Fruit fly (Drosophila melanogaster): ENCODE measurements around the gene Hip1.

The Hip1 gene

DNA sequence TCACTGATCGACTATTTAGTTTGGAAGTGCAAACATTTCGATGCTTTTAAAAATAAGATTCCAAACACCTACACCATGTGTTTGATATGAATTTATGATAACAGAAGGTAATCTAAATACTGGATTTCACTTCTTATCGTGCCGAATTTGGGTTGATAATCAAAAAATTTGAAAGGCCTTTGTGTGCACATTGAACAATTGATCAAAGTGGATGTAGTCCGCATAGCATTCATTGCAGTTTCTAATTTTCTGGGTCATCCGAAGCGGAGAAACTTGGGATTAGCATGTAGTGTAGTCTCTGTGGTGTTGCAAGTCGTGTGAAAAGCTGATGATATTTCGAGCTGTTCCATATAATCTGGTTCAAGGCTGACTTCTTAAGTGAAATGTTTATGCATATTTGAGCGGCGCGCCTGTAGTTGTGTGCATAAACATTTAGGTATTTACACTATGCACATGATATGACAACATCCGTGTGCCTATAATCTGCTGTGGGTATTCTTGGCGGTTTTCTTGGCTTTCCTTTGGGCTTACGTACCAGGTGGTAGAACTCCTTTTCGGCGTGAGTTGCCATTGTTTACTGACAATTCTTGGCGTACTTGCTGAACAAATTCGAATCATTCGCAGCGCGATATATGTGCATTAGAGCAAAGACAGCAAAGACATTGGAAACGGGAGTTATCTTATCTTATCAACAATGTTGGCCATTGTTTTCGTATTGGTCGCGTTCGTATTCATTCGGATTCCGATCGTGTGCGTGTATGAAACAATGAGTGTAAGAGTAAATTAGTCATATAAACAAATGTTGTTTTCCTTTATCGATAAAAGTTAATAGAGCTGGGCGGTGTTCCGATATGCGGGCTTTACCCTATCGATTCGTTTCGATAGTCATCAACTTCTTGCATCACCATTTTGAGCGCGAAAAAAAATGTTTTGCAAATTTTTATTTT, at the start of gene Hip1:
TSS of gene Hip1 (minus strand) at position 834 of the 947 bp plus-strand sequence.
- no peak for TF ChIP-seq CG8632 (GFP tag; optimal IDR thresholded peaks at IDR 0.05)
- no peak for TF ChIP-seq Hr39 (GFP tag; optimal IDR thresholded peaks at IDR 0.05)
- no peak for TF ChIP-seq CG8119 (GFP tag; IDR thresholded peaks at IDR 0.05)
- TF ChIP-seq net (GFP tag; optimal IDR thresholded peaks at IDR 0.05) = no peak
- TF ChIP-seq CG34406 (GFP tag; optimal IDR thresholded peaks at IDR 0.05) = no peak
- TF ChIP-seq Hr4 (GFP tag; optimal IDR thresholded peaks at IDR 0.05) = no peak

DNA sequence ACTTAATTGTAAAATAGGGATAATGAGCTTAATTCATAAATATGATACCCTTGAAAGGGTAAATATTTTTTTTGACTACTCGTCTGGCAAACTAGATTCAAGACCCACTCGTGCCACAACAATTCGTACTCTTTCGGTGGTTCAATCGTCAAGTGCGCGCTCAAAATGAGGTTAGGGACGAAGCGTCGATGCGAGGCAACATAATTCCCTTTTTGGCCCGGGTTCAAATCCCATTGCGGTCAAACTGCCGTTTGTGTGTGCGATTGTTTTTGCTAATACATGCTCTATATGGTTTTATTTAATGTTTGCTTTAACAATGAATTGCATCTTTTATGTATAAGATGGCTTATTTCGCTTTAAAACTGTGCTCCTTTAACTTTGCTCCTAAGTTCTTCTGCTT, 42.4 kb upstream of the Hip1 start:
- TF ChIP-seq Hr39 (GFP tag; optimal IDR thresholded peaks at IDR 0.05) (no peak), CG10631 (GFP tag; optimal IDR thresholded peaks at IDR 0.05) (no peak), CG6854 (GFP tag; optimal IDR thresholded peaks at IDR 0.05) (no peak), cyc (GFP tag; optimal IDR thresholded peaks at IDR 0.05) (no peak), CG6276 (GFP tag; optimal IDR thresholded peaks at IDR 0.05) (no peak), CG15336 (GFP tag; IDR thresholded peaks at IDR 0.05) (peak; percentile 11; the same call in 1 of the 2 replicates)

DNA sequence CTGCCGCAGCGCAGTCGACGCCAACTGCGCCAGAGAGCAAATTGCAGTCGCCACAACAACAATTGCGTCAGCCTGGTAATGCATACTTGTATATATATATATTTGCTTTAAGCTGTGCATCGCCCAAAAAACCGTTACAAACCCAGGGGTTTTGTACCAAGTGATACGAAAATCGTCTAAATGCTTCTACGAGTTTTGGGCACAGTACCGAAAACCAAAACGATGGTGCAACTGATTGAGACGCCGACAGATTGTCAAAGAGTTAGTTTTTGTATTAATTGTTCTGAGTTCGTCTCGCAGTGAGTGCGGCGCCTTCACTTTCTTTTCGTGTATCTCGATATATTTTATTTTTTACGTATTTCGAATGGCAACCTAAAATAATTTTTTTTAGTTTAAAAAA, 41.4 kb upstream of the Hip1 start:
- TF ChIP-seq Lpt (GFP tag; optimal IDR thresholded peaks at IDR 0.05) (no peak), OdsH (GFP tag; optimal IDR thresholded peaks at IDR 0.05) (no peak), CG9139 (GFP tag; optimal IDR thresholded peaks at IDR 0.05) (no peak), Eip75B (GFP tag; optimal IDR thresholded peaks at IDR 0.05) (no peak), esn (GFP tag; optimal IDR thresholded peaks at IDR 0.05) (no peak)

DNA sequence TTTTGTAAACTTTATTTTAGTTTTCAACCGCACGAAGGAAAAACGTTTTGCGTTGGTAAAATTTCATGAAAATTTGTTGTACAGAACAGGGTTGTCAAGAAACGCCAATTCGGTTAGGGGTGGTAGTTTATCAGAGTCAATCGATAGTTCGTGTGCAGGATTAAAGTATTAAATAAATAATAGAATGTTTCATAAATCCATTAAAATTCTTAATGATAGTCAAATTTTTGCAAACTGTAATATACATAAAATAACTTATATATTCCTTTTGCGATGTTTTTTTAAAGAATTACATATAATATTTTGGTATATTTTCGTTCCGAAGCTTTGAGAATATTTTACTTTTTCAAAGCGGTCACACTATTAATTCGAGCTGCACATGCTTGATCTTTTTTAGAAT, 40.5 kb upstream of the Hip1 start, which contains the start of the genes Sf3a2 and CG42588:
TSS of gene Sf3a2 (minus strand) at position 113 of the 400 bp plus-strand sequence.
TSS of gene CG42588 (plus strand) at position 348 of the 400 bp plus-strand sequence.
- peak; percentile 50 for TF ChIP-seq lz (GFP tag; optimal IDR thresholded peaks at IDR 0.05)
- TF ChIP-seq Eip78C (GFP tag) = no peak
- TF ChIP-seq dsx (GFP tag; optimal IDR thresholded peaks at IDR 0.05; ENCODE audit: poor library complexity, severe bottlenecking) = no peak
- no peak for TF ChIP-seq vri (GFP tag; optimal IDR thresholded peaks at IDR 0.05)
- peak; percentile 58 for TF ChIP-seq CG3032 (tag; optimal IDR thresholded peaks at IDR 0.05)
- TF ChIP-seq Sox102F (GFP tag; optimal IDR thresholded peaks at IDR 0.05) = no peak
- TF ChIP-seq Eip75B (GFP tag; optimal IDR thresholded peaks at IDR 0.05) = no peak
- TF ChIP-seq CG16779 (tag; optimal IDR thresholded peaks at IDR 0.05) = no peak
- TF ChIP-seq CG7368 (GFP tag; optimal IDR thresholded peaks at IDR 0.05) = no peak
- TF ChIP-seq CG8319 (GFP tag; optimal IDR thresholded peaks at IDR 0.05) = no peak
- no peak for TF ChIP-seq CG4318 (GFP tag; optimal IDR thresholded peaks at IDR 0.05)
- peak; percentile 6 for TF ChIP-seq CG11762 (GFP tag; optimal IDR thresholded peaks at IDR 0.05; ENCODE audit: insufficient read depth)
- TF ChIP-seq CG8632 (GFP tag; optimal IDR thresholded peaks at IDR 0.05) = no peak
- peak; percentile 39 for TF ChIP-seq Sox15 (GFP tag; optimal IDR thresholded peaks at IDR 0.05)
- 0 out of 2 replicates have a peak, but pooled peaks have one; percentile 20 for TF ChIP-seq CG15336 (GFP tag; IDR thresholded peaks at IDR 0.05)
- no peak for TF ChIP-seq CG9139 (GFP tag; optimal IDR thresholded peaks at IDR 0.05)
- no peak for TF ChIP-seq Eip93F (GFP tag; optimal IDR thresholded peaks at IDR 0.05)
- no peak for TF ChIP-seq CG6808 (GFP tag; optimal IDR thresholded peaks at IDR 0.05)
- TF ChIP-seq Sox14 (GFP tag; optimal IDR thresholded peaks at IDR 0.05) = no peak
- TF ChIP-seq ss (GFP tag; optimal IDR thresholded peaks at IDR 0.05) = no peak
- TF ChIP-seq CG31627 (GFP tag; optimal IDR thresholded peaks at IDR 0.05) = peak; percentile 60
- TF ChIP-seq Ets96B (tag; optimal IDR thresholded peaks at IDR 0.05) = no peak
- no peak for TF ChIP-seq CG6854 (GFP tag; optimal IDR thresholded peaks at IDR 0.05)
- no peak for TF ChIP-seq Smox (GFP tag; optimal IDR thresholded peaks at IDR 0.05)
- TF ChIP-seq CG10631 (GFP tag; optimal IDR thresholded peaks at IDR 0.05) = no peak
- TF ChIP-seq CG11902 (GFP tag; optimal IDR thresholded peaks at IDR 0.05) = peak; percentile 28
- TF ChIP-seq CG10669 (GFP tag; optimal IDR thresholded peaks at IDR 0.05) = no peak
- no peak for TF ChIP-seq pdm3 (GFP tag; optimal IDR thresholded peaks at IDR 0.05)
- TF ChIP-seq topi (GFP tag; optimal IDR thresholded peaks at IDR 0.05) = no peak
- TF ChIP-seq CG34406 (GFP tag; optimal IDR thresholded peaks at IDR 0.05) = no peak
- TF ChIP-seq esn (GFP tag; optimal IDR thresholded peaks at IDR 0.05) = peak; percentile 52

Data from whole organism, prepupa.